Worm (Caenorhabditis elegans) whole organism, midembryonic: ENCODE results near the gene cyp-44A1.

Source experiments
- cog-1 ChIP-seq: sonication (generic microtip); optimal IDR thresholded peaks from 2 replicates; lab custom pipeline; 2016; ENCODE audit warnings: missing genetic modification characterization, missing compliant biosample characterization
- med-1 ChIP-seq: sonication (generic microtip); optimal IDR thresholded peaks from 2 replicates; lab custom pipeline; 2017; ENCODE audit warnings: missing genetic modification characterization, mild to moderate bottlenecking, missing compliant biosample characterization, antibody characterized with exemption, missing genetic modification reagents; ENCODE audit not compliant: insufficient read depth
- ztf-23 ChIP-seq: fragments of 200-800 bp; sonication (Bioruptor generic); IDR thresholded peaks from 2 replicates; pipeline ENCODE4 v1.3.6; 2022; ENCODE audit warnings: missing genetic modification reagents, missing genetic modification characterization, missing compliant biosample characterization

DNA sequence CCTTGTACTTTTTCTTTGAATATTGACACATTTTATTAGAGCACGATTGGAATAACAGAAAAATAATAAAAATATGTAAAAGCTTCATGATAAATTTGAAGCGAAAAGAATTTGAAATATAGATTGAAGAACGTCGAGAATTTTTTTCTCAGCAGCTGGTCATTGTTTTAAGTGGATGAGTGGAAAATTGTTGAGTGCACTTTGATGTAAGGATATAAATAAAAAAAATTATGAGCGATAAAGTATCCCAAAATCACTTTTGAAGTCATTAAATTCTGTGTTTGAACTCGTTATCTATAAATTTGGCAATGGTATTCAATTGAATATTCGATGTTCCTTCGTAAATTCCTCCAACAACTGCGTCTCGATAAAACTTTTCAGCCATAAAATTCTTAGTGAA lies 40.9 kb downstream of the cyp-44A1 start, which contains the start of gene ins-13:
- TF ChIP-seq cog-1 (tag; lab: Kevin White, UChicago) (no peak), med-1 (GFP tag; lab: Kevin White, UChicago) (no peak), ztf-23 (GFP tag; lab: Robert Waterston, UW) (no peak)
